Fruit fly (Drosophila melanogaster): ENCODE data around the gene RpS21.

Gene RpS21

DNA sequence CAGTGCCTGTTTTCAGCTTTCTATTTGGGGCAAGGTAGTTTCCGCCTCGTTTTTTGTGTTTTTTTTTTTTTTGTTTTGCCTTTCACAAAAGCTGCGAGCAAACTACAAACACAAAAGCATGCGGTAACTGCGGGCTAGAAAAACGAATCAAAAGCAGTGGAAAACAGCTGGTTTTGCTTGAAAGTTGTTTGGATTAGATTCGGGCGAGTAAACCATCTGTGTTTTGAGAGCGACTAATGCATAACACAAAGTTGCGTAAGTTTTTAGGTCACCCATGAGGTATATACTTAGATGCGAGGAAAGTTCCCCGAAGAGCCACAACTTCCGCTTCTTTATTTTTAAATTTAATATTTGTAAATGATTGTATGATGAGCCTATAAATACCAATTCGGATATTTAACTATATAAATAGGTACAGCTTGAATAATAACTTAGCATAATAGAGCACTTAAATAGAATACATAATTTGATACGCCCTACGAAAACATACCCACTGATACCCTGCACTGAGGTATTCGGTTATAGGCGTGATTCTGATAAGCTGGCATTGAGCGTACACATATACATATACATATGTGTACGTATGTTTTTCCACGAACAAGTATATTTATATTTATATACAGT, 16.6 kb downstream of the RpS21 start:
- TF ChIP-seq CG17801 (GFP tag; optimal IDR thresholded peaks at IDR 0.05; ENCODE audit: partially characterized antibody) = no peak

DNA sequence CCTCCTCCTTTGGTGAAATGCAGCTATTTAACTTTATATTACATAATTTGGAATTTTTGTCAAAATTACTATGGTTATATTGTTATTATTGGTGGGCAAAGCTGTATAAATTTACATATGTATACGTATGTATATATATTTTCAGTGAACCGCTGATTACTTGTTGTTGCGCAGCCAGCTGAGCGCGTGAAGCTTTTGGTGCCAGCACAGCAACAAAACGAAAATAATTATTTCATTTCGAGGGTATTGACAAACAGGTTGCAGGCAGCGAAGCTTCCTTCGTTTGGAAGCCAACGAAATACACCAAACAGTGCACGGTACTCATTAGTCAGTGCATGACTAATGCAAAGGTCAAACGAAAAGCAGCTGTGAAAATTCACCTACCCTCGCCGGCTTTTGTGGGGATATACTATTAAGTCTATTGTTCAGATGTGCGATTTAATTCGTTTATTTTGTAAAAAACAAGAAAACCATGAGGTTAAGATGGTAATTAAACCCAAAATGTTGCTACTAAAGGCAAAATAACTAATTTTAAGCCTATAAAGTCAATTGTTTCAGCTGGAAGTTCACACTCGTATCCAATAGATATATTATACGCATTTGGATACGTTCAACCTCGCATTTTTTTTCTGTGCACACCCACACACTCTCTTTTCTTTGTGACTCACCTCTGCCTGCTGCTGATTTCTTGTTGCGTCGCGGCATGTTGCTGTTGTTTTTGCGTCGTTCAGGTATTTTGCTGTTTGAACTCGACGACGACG, 17.3 kb downstream of the RpS21 start:
- no peak for TF ChIP-seq CG17801 (GFP tag; optimal IDR thresholded peaks at IDR 0.05; ENCODE audit: partially characterized antibody)

dm6 chr2L:2873729-2874127, 17.9 kb downstream of the RpS21 start:
- TF ChIP-seq CG17801 (GFP tag; optimal IDR thresholded peaks at IDR 0.05; ENCODE audit: partially characterized antibody) = no peak

DNA sequence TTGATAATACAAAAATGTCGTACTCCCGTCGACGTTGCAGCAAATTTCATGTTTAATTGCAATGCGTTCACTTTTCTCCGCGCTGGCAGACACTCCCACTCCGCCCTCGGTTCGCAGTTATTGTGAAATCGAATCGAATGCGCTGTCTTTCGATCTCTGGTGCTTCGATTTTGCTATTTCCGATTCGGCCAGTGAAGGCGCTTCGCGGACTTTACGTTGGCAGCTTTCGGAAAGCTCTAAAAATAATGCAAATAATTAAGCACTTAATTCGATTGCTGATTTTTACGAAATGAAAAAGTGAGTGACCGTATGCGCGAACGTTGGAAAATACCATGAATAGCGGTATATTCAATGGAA, 18.3 kb downstream of the RpS21 start, which contains the start of gene Ifrd1:
TSS of gene Ifrd1 (minus strand) at position 305 of the 357 bp plus-strand sequence.
- peak; percentile 12 for TF ChIP-seq CG17801 (GFP tag; optimal IDR thresholded peaks at IDR 0.05; ENCODE audit: partially characterized antibody)

DNA sequence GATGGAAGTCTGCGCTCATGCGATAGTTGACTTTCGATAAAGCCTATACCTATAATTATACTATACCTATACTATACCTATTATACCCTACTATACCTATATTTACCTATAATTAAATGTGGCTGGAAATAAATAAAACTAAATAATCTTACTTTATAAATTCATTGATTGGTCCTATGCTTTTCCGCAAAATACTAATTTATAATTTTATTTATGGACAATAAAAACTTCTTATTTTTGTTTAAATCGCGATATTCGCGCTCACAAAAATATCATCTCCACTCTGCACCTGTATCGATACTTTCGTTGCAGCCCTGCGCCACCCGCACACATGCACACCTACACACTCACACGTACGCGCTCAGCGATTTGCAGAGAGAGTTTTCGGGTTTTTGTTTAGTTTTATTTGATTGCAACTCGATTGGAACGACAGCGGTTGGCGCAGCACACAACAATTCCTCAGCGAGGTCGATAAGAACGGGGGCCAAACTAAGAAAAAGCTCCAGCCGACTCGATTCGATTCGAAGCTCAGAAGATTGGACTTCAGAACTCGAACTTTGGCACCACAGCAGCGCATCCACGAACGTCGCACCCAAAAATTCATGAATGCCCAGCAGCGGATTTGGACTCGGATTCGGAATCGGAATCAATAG, 18.8 kb downstream of the RpS21 start, which contains the start of gene CG8814:
TSS of gene CG8814 (plus strand) at position 349 of the 653 bp plus-strand sequence.
- peak; percentile 78 for TF ChIP-seq CG17801 (GFP tag; optimal IDR thresholded peaks at IDR 0.05; ENCODE audit: partially characterized antibody)

- peak; percentile 77 for TF ChIP-seq CG17801 (GFP tag; optimal IDR thresholded peaks at IDR 0.05; ENCODE audit: partially characterized antibody)
Measured at dm6 chr2L:2878188-2878587, 22.3 kb downstream of the RpS21 start, which contains the start of the genes Prx6a and Sbat. TSS of gene Prx6a (minus strand) at chr2L:2878232. TSS of gene Sbat (plus strand) at chr2L:2878344.

DNA sequence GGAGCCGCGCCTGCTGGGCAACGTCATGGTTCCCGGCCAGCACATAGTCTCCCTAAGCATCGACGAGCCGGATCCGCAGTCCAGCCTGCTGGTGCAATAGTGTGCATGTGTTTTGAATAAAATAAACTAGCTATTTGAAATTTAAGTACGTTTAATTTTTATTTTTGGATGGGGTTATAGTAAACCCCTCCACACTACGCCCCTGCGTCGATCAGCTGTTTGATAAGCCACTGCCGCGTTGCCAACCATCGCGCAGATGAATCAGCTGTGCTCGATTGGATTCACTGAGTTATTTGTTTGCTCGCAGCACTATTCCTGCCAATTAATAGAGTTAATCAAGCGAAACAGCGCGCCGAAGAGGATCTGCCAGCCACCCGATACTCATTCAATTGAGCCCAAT, 23.0 kb downstream of the RpS21 start, which contains the start of gene RabGGTb:
TSS of gene RabGGTb (plus strand) at position 254 of the 400 bp plus-strand sequence.
- peak; percentile 39 for TF ChIP-seq CG17801 (GFP tag; optimal IDR thresholded peaks at IDR 0.05; ENCODE audit: partially characterized antibody)

DNA sequence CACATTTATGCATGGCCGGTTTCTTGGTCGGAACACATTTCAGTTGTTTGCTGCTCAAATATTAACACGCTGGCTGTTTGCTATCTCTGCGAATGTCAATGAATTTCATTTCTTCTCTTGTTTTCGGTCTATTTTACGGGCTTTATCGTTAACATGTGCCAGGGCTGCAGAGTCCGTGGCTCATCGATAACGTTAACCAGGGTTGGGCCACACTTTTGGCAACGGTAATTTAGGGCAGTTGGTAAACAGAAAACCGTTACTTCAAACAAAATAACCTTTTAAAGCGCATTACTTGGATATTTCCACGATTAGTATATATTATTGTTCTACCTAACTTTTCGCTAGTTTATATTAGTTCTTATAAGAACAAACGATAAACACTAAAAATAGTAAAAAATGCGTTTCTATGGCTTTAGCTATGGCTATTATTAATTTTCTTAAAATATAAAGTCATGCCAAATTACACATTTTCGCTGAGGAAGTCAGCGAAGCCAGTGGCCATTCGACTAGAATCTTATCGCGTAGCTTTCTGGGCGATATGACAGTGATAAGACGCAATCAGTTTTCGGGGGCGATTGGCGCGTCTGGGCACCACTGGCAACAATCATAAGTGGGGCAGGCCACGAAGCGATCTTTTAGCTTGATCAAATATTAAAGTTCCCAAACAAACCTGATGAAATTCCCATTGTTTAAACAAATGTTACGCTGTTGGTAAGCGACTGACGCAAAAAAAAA, 27.3 kb downstream of the RpS21 start:
- no peak for TF ChIP-seq CG17801 (GFP tag; optimal IDR thresholded peaks at IDR 0.05; ENCODE audit: partially characterized antibody)

- no peak for TF ChIP-seq CG17801 (GFP tag; optimal IDR thresholded peaks at IDR 0.05; ENCODE audit: partially characterized antibody)
Measured at dm6 chr2L:2883703-2884294, 27.9 kb downstream of the RpS21 start.

DNA sequence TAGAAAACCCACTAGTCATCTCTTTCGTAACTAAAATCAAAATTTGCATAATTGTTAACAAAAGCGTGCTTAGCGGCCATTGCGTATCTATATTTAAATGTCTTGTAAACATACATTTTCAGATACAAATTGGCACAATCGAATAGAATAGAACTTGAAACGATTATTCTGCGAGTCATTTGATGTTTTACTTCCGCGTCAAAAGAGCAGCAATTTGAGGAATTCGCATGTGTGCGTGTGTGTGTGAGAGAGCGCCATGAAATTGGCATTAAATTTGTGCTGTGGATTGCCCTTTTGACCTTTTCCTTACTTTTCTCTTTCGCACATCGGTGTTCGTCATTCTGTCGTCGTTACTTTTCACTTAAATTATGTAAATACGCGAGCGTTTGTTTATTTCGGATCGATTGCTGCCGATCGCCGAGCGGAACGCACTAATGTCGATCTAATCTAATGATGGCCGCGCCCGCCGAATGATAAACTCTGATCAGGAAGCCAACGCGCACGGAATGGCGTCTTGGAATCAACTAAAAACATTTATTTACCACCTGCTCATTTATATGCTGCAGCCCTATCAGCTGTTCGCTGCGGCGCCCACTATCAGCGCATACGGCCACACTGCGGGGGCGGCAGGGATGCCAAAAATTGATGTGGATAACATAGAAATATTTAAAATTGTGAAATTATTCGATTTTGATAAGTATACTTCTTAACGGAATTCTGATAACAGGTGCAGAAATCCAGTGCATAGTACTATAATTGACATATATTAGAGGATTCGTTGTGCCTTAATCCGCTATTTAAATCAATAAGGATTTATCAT, 29.0 kb downstream of the RpS21 start:
- peak; percentile 65 for TF ChIP-seq CG17801 (GFP tag; optimal IDR thresholded peaks at IDR 0.05; ENCODE audit: partially characterized antibody)

dm6 chr2L:2885503-2886225, 29.8 kb downstream of the RpS21 start, which contains the start of the genes NTPase and lilli:
TSS of gene NTPase (minus strand) at chr2L:2885850.
TSS of gene lilli (plus strand) at chr2L:2885929.
- peak; percentile 46 for TF ChIP-seq CG17801 (GFP tag; optimal IDR thresholded peaks at IDR 0.05; ENCODE audit: partially characterized antibody)

dm6 chr2L:2886226-2886569, 30.3 kb downstream of the RpS21 start:
- TF ChIP-seq CG17801 (GFP tag; optimal IDR thresholded peaks at IDR 0.05; ENCODE audit: partially characterized antibody) = no peak
